Fruit fly (Drosophila melanogaster): ENCODE data around the gene CG2926.

dm6 chr3R:5564775-5565190, 23.4 kb downstream of the CG2926 start, which contains the start of the genes CG14671 and CG12746:
- TF ChIP-seq psq (optimal IDR thresholded peaks at IDR 0.05) (no peak), Sin3A (optimal IDR thresholded peaks at IDR 0.05) (no peak), ttk (optimal IDR thresholded peaks at IDR 0.05) (no peak), Myc (optimal IDR thresholded peaks at IDR 0.05) (no peak)
